Worm (Caenorhabditis elegans) whole organism, L3 larva: Measurements from ENCODE around the gene idh-1.

Source experiments
- nhr-25 ChIP-seq: sonication (generic microtip); optimal IDR thresholded peaks from 2 replicates; lab custom pipeline; 2017; ENCODE audit warnings: missing biosample characterization, missing genetic modification characterization
- unc-62 ChIP-seq: fragments of 150-350 bp; sonication (generic microtip); optimal IDR thresholded peaks from 4 replicates; lab custom pipeline; 2014; ENCODE audit warnings: missing biosample characterization, missing genetic modification reagents, missing genetic modification characterization

ce11 chrIV:9396118-9396517 lies 44.8 kb downstream of the idh-1 start, which contains the start of gene col-121:
- TF ChIP-seq unc-62 (GFP tag; lab: Kevin White, UChicago) (no peak), nhr-25 (tag; lab: Kevin White, UChicago) (no peak)
